Worm (Caenorhabditis elegans): ENCODE results near the gene D2096.12.

- no peak for TF ChIP-seq blmp-1 (tag; optimal IDR thresholded peaks at IDR 0.05)
- TF ChIP-seq elt-3 (tag; optimal IDR thresholded peaks at IDR 0.05) = no peak
- TF ChIP-seq mep-1 (tag; optimal IDR thresholded peaks at IDR 0.05) = peak; percentile 86
- TF ChIP-seq unc-62 (GFP tag; optimal IDR thresholded peaks at IDR 0.05) = peak; percentile 45
- peak; percentile 95 for TF ChIP-seq cnd-1 (tag; optimal IDR thresholded peaks at IDR 0.05)
- TF ChIP-seq nhr-2 (tag; optimal IDR thresholded peaks at IDR 0.05) = no peak
- TF ChIP-seq elt-1 (tag; optimal IDR thresholded peaks at IDR 0.05; ENCODE audit: borderline replicate concordance, insufficient read depth) = no peak
These were observed 12.1 kb downstream of the D2096.12 start for ce11 chrIV:8375381-8375780.

Data from whole organism, mixed stage, embryonic.